Worm (Caenorhabditis elegans) whole organism, L4 larva: ENCODE data around the gene msp-64.

Experiments
- F10B5.3 ChIP-seq: sonication (generic microtip); optimal IDR thresholded peaks from 2 replicates; lab custom pipeline; 2016; ENCODE audit warnings: mild to moderate bottlenecking, missing genetic modification characterization, missing compliant biosample characterization
- F26F4.8 ChIP-seq: fragments of 200-800 bp; sonication (Bioruptor generic); conservative IDR thresholded peaks from 2 replicates; pipeline ENCODE4 v1.3.6; 2022; ENCODE audit warnings: missing genetic modification characterization, missing compliant biosample characterization
- R02D3.7 ChIP-seq: fragments of 150-350 bp; sonication (generic microtip); optimal IDR thresholded peaks from 3 replicates; lab custom pipeline; 2014; ENCODE audit warnings: missing biosample characterization, missing genetic modification characterization
- T20F7.1 ChIP-seq: fragments of 200-800 bp; sonication (Bioruptor generic); optimal IDR thresholded peaks from 2 replicates; lab custom pipeline; 2018; ENCODE audit warnings: mild to moderate bottlenecking, missing genetic modification characterization, missing compliant biosample characterization
- Y48G9A.11 ChIP-seq: fragments of 200-800 bp; sonication (Bioruptor generic); IDR thresholded peaks from 2 replicates; pipeline ENCODE4 v1.3.6; 2022; ENCODE audit warnings: missing genetic modification reagents, missing genetic modification characterization, missing compliant biosample characterization
- ZK337.2 ChIP-seq: fragments of 200-800 bp; sonication (Bioruptor generic); IDR thresholded peaks from 2 replicates; pipeline ENCODE4 v1.3.6; 2022; ENCODE audit warnings: missing genetic modification reagents, missing genetic modification characterization, missing compliant biosample characterization
- aha-1 ChIP-seq: fragments of 150-350 bp; peaks from one replicate; lab custom pipeline; 2014; ENCODE audit warnings: missing biosample characterization, missing genetic modification characterization
- aly-2 ChIP-seq: sonication (generic microtip); optimal IDR thresholded peaks from 2 replicates; lab custom pipeline; 2018; ENCODE audit warnings: missing biosample characterization, missing genetic modification characterization
- ceh-44 ChIP-seq: fragments of 200-800 bp; sonication (Bioruptor generic); IDR thresholded peaks from 2 replicates; pipeline ENCODE4 v1.3.6; 2022; ENCODE audit warnings: missing genetic modification reagents, missing genetic modification characterization, missing compliant biosample characterization
- ces-1 ChIP-seq: fragments of 150-350 bp; sonication (generic microtip); optimal IDR thresholded peaks from 4 replicates; lab custom pipeline; 2014; ENCODE audit warnings: missing biosample characterization, missing genetic modification reagents, missing genetic modification characterization
- daf-16 ChIP-seq, 3 experiments: sonication (generic microtip); optimal IDR thresholded peaks; 2 replicates each; lab custom pipeline; 2016 to 2017; ENCODE audit warnings: missing genetic modification characterization in 3 of 3, missing genetic modification reagents in 3 of 3, mild to moderate bottlenecking in 2 of 3, missing compliant biosample characterization in 2 of 3, missing biosample characterization in 1 of 3, moderate library complexity in 1 of 3
- daf-19 ChIP-seq: fragments of 200-800 bp; sonication (Bioruptor generic); conservative IDR thresholded peaks from 2 replicates; pipeline ENCODE4 v1.3.6; 2022; ENCODE audit warnings: missing genetic modification characterization, missing compliant biosample characterization
- dmd-6 ChIP-seq: fragments of 200-800 bp; sonication (Bioruptor generic); IDR thresholded peaks from 2 replicates; pipeline ENCODE4 v1.3.6; 2022; ENCODE audit warnings: missing genetic modification reagents, missing genetic modification characterization, missing compliant biosample characterization
- dmd-8 ChIP-seq: fragments of 200-800 bp; sonication (Bioruptor generic); IDR thresholded peaks from 2 replicates; pipeline ENCODE4 v1.3.6; 2022; ENCODE audit warnings: missing genetic modification characterization, missing compliant biosample characterization
- dmd-9 ChIP-seq: fragments of 200-800 bp; sonication (Bioruptor generic); IDR thresholded peaks from 2 replicates; pipeline ENCODE4 v1.3.6; 2022; ENCODE audit warnings: missing genetic modification reagents, missing genetic modification characterization, missing compliant biosample characterization
- dpl-1 ChIP-seq: fragments of 150-350 bp; optimal IDR thresholded peaks from 2 replicates; lab custom pipeline; 2014; ENCODE audit warnings: missing biosample characterization, missing genetic modification reagents, missing genetic modification characterization
- fkh-10 ChIP-seq: fragments of 150-350 bp; optimal IDR thresholded peaks from 2 replicates; lab custom pipeline; 2014; ENCODE audit warnings: missing biosample characterization, missing genetic modification reagents, missing genetic modification characterization
- hlh-11 ChIP-seq: fragments of 200-800 bp; sonication (Bioruptor generic); optimal IDR thresholded peaks from 2 replicates; lab custom pipeline; 2018; ENCODE audit warnings: mild to moderate bottlenecking, missing genetic modification characterization, missing compliant biosample characterization
- hmg-1.1 ChIP-seq: fragments of 200-800 bp; sonication (Bioruptor generic); IDR thresholded peaks from 2 replicates; pipeline ENCODE4 v1.3.6; 2022; ENCODE audit warnings: missing genetic modification reagents, missing genetic modification characterization, missing compliant biosample characterization
- lin-1 ChIP-seq: fragments of 200-800 bp; sonication (Bioruptor generic); IDR thresholded peaks from 2 replicates; pipeline ENCODE4 v1.3.6; 2022; ENCODE audit warnings: missing genetic modification reagents, missing genetic modification characterization, missing compliant biosample characterization
- lsy-2 ChIP-seq, 2 experiments: fragments of 150-350 bp in 1 of 2; sonication (generic microtip) in 1 of 2; optimal IDR thresholded peaks; 2 replicates each; lab custom pipeline; 2014 to 2017; ENCODE audit warnings: missing biosample characterization in 2 of 2, missing genetic modification characterization in 2 of 2
- mes-2 ChIP-seq: sonication (generic microtip); optimal IDR thresholded peaks from 2 replicates; lab custom pipeline; 2016; ENCODE audit warnings: missing genotype, mild to moderate bottlenecking, missing genetic modification characterization, missing compliant biosample characterization; ENCODE audit not compliant: poor library complexity, severe bottlenecking
- mxl-2 ChIP-seq: fragments of 200-800 bp; sonication (Bioruptor generic); conservative IDR thresholded peaks from 2 replicates; pipeline ENCODE4 v1.3.6; 2022; ENCODE audit warnings: missing genetic modification reagents, missing genetic modification characterization, missing compliant biosample characterization
- nhr-11 ChIP-seq: fragments of 150-350 bp; optimal IDR thresholded peaks from 2 replicates; lab custom pipeline; 2014; ENCODE audit warnings: missing biosample characterization, missing genetic modification characterization
- nhr-237 ChIP-seq: sonication (generic microtip); optimal IDR thresholded peaks from 2 replicates; lab custom pipeline; 2017; ENCODE audit warnings: missing biosample characterization, missing genetic modification characterization
- nhr-28 ChIP-seq: fragments of 150-350 bp; optimal IDR thresholded peaks from 2 replicates; lab custom pipeline; 2014; ENCODE audit warnings: missing biosample characterization, missing genetic modification characterization
- nhr-77 ChIP-seq: fragments of 150-350 bp; optimal IDR thresholded peaks from 2 replicates; lab custom pipeline; 2014; ENCODE audit warnings: missing biosample characterization, missing genetic modification characterization
- php-3 ChIP-seq: fragments of 200-800 bp; sonication (Bioruptor generic); IDR thresholded peaks from 2 replicates; pipeline ENCODE4 v1.3.6; 2022; ENCODE audit warnings: missing genetic modification reagents, missing genetic modification characterization, missing compliant biosample characterization
- spr-1 ChIP-seq: sonication (generic microtip); optimal IDR thresholded peaks from 2 replicates; lab custom pipeline; 2016; ENCODE audit warnings: mild to moderate bottlenecking, missing genetic modification characterization, missing compliant biosample characterization
- tra-1 ChIP-seq: fragments of 200-800 bp; sonication (Bioruptor generic); IDR thresholded peaks from 2 replicates; pipeline ENCODE4 v1.3.6; 2022; ENCODE audit warnings: missing genetic modification reagents, missing genetic modification characterization, missing compliant biosample characterization
- unc-62 ChIP-seq, 3 experiments: fragments of 150-350 bp in 1 of 3; sonication (generic microtip); optimal IDR thresholded peaks in 2 of 3; peaks in 1 of 3; 1 replicate in 1 of 3; 2 replicates in 2 of 3; lab custom pipeline; 2014 to 2017; ENCODE audit warnings: missing biosample characterization in 3 of 3, missing genetic modification characterization in 3 of 3, missing genetic modification reagents in 3 of 3, missing genotype in 1 of 3
- vab-7 ChIP-seq: fragments of 200-800 bp; sonication (Bioruptor generic); IDR thresholded peaks from 2 replicates; pipeline ENCODE4 v1.3.6; 2022; ENCODE audit warnings: missing genetic modification reagents, missing genetic modification characterization, missing compliant biosample characterization
- ztf-11 ChIP-seq: fragments of 150-350 bp; optimal IDR thresholded peaks from 2 replicates; lab custom pipeline; 2014; ENCODE audit warnings: missing biosample characterization, missing genetic modification characterization

Gene msp-64

DNA sequence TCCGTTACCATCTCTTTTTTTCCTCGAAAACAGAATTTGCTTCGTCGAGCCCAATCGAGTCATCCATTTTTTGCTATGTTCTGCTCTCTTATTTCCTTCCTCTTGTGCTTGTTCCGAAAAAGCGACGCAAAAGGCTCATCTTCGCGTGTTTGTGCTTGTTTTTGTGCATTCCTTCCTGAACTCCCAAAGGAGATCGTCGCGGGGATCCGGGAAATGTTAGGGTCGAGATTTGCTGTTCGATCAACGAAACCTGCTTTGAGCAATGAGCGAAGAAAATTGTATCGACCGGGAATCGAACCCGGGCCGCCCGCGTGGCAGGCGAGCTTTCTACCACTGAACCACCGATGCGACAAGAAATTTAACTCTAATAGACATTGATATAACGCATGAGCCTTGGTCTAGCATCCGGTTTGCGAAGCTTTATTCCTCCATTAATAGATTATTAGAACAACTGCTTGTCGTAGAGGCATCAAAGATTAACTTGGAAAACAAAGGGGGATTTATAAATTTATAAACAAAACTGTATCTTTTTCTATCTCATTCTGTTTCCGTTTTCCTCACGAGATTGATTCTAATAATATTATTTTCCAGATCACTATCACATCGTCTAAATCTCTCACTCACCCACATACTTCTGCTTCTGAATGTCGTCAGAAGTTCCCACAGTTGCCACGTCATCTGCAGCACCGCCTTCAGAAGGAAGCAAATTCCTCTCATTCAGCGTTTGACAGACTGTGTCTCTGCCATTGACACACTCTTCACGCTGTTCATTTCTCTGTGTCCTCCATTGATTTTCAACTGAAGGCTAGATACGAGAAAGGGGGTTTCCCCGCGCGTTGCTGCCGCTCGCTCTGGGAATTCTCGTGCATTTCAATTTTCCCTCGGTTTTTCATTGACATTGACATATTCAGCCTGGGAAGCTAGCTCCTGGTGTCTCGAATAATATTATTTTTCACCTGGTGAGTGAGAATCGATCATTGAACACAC is 27.9 kb downstream of the msp-64 start, which contains the start of gene K05F1.6 (continued):
- TF ChIP-seq ces-1 (GFP tag; lab: Kevin White, UChicago) (no peak), unc-62 (GFP tag; optimal IDR thresholded peaks at IDR 0.05 in 1 of 2; lab: Kevin White, UChicago) (peak in 1 of 2 experiments; percentile 92), unc-62 (tag; optimal IDR thresholded peaks at IDR 0.05; lab: Kevin White, UChicago) (no peak), dpl-1 (GFP tag; lab: Kevin White, UChicago) (peak; percentile 12), ZK337.2 (peak; percentile 56; the same call in 1 of the 2 replicates), nhr-28 (tag; lab: Kevin White, UChicago) (no peak), R02D3.7 (tag; lab: Kevin White, UChicago) (no peak), dmd-6 (peak; percentile 60), vab-7 (GFP tag; lab: Robert Waterston, UW) (peak; percentile 88), Y48G9A.11 (peak; percentile 84)
- TF ChIP-seq, all 104 proteins: peak for 66

DNA sequence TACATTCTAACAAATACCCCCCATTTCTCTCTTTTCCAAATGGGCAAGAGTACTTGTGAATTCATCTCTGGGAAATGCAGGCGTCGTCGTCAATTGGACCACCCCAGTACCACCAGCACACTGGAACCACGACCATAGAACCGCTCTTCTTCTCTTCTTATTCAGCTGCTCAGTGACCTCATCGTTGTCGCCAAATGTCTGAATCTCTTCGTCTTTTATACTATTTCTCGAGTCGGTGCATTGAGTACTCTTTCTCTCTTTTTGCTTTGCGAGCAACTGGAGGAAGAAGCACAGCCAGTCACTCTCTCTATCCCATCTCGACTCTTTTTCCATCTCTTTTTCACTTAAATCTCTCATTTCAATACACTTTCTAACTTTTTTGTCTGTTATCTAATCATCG is 30.3 kb downstream of the msp-64 start:
- TF ChIP-seq mes-2 (tag; lab: Kevin White, UChicago) (peak; percentile 37), aha-1 (tag; lab: Kevin White, UChicago) (peak; percentile 29), mxl-2 (no peak), lin-1 (no peak), hmg-1.1 (GFP tag; lab: Robert Waterston, UW) (peak; percentile 47), ceh-44 (GFP tag; lab: Robert Waterston, UW) (no peak), dmd-9 (GFP tag; lab: Robert Waterston, UW) (no peak), daf-16 (GFP tag; optimal IDR thresholded peaks at IDR 0.05; lab: Kevin White, UChicago) (no peak), daf-16 (tag; optimal IDR thresholded peaks at IDR 0.05; lab: Kevin White, UChicago) (no peak), unc-62 (GFP tag; optimal IDR thresholded peaks at IDR 0.05 in 1 of 2; lab: Kevin White, UChicago) (peak in 1 of 2 experiments; percentile 0), unc-62 (tag; optimal IDR thresholded peaks at IDR 0.05; lab: Kevin White, UChicago) (no peak), hlh-11 (tag; lab: Kevin White, UChicago) (peak; percentile 50), nhr-11 (tag; lab: Kevin White, UChicago) (peak; percentile 11), lsy-2 (tag; optimal IDR thresholded peaks at IDR 0.05; lab: Kevin White, UChicago) (peak in 1 of 2 experiments; percentile 30), F10B5.3 (no peak), dmd-8 (GFP tag; lab: Robert Waterston, UW) (no peak), F26F4.8 (no peak), nhr-237 (tag; lab: Kevin White, UChicago) (no peak), fkh-10 (GFP tag; lab: Kevin White, UChicago) (no peak), nhr-77 (tag; lab: Kevin White, UChicago) (no peak)

DNA sequence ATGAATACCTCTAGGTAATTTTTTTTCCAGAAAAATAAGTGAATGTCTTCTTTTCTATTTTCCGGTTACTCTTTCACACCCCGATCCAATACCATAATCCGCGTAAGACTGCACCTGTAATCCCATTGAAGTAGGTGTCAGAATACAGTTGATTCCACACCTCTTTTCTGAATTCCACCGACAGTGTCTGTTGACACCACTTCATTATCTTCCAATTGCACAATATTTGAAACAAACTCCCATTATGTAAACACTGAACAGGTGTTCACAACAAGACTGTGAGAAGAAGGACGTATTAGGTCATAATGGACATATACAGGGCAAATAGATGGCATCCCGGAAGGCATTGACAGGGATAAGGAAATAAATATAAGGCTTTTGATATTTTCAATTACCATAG is 32.8 kb downstream of the msp-64 start:
- TF ChIP-seq dmd-6 (no peak), ceh-44 (GFP tag; lab: Robert Waterston, UW) (no peak), tra-1 (GFP tag; lab: Robert Waterston, UW) (no peak), php-3 (GFP tag; lab: Robert Waterston, UW) (no peak), nhr-237 (tag; lab: Kevin White, UChicago) (no peak), ztf-11 (tag; lab: Kevin White, UChicago) (no peak), daf-19 (GFP tag; lab: Robert Waterston, UW) (no peak), aly-2 (tag; lab: Kevin White, UChicago) (no peak), spr-1 (no peak), T20F7.1 (GFP tag; lab: Kevin White, UChicago) (no peak)
